Fruit fly (Drosophila melanogaster): Measurements from ENCODE around the gene strat.

Gene strat

dm6 chr2L:8325150-8325549 is 5.0 kb downstream of the strat start, which contains the start of gene CG7781 (continued):
- no peak for TF ChIP-seq gce (GFP tag; IDR thresholded peaks at IDR 0.05)
- TF ChIP-seq Pdp1 (GFP tag; optimal IDR thresholded peaks at IDR 0.05): no peak
- no peak for TF ChIP-seq CG6813 (GFP tag; optimal IDR thresholded peaks at IDR 0.05)
- TF ChIP-seq CG12659 (GFP tag; optimal IDR thresholded peaks at IDR 0.05): no peak
- TF ChIP-seq CG4854 (GFP tag; optimal IDR thresholded peaks at IDR 0.05): no peak
- TF ChIP-seq CG16813 (GFP tag; IDR thresholded peaks at IDR 0.05; ENCODE audit: partially characterized antibody): no peak
- TF ChIP-seq NC2β (GFP tag; optimal IDR thresholded peaks at IDR 0.05): no peak
- TF ChIP-seq CG2678 (tag; optimal IDR thresholded peaks at IDR 0.05): no peak
- no peak for TF ChIP-seq Atf-2 (GFP tag; optimal IDR thresholded peaks at IDR 0.05)
- no peak for TF ChIP-seq CG9817 (tag; optimal IDR thresholded peaks at IDR 0.05)
- TF ChIP-seq CG9727 (GFP tag; optimal IDR thresholded peaks at IDR 0.05): no peak
- TF ChIP-seq CG10209 (GFP tag; optimal IDR thresholded peaks at IDR 0.05): no peak
- peak; percentile 7 for TF ChIP-seq Nf-YC (tag; optimal IDR thresholded peaks at IDR 0.05)
- no peak for TF ChIP-seq CoRest (tag; optimal IDR thresholded peaks at IDR 0.05)
- no peak for TF ChIP-seq CG17359 (tag; optimal IDR thresholded peaks at IDR 0.05)
- TF ChIP-seq Taf1 (GFP tag; IDR thresholded peaks at IDR 0.05): no peak
- TF ChIP-seq CG11398 (GFP tag; optimal IDR thresholded peaks at IDR 0.05): no peak
- peak; percentile 91 for TF ChIP-seq Deaf1 (tag; optimal IDR thresholded peaks at IDR 0.05)
- TF ChIP-seq CG10959 (GFP tag; IDR thresholded peaks at IDR 0.05): no peak
- 0 out of 2 replicates have a peak, but pooled peaks have one; percentile 21 for TF ChIP-seq CG1024 (GFP tag; IDR thresholded peaks at IDR 0.05)
- no peak for TF ChIP-seq CG18619 (GFP tag; optimal IDR thresholded peaks at IDR 0.05)
- TF ChIP-seq CG7372 (GFP tag; IDR thresholded peaks at IDR 0.05): 0 out of 2 replicates have a peak, but pooled peaks have one; percentile 40
- no peak for TF ChIP-seq kni (GFP tag; optimal IDR thresholded peaks at IDR 0.05)
- TF ChIP-seq tio (GFP tag; optimal IDR thresholded peaks at IDR 0.05): no peak
- no peak for TF ChIP-seq CG2199 (GFP tag; IDR thresholded peaks at IDR 0.05)
- TF ChIP-seq CG11085 (GFP tag; IDR thresholded peaks at IDR 0.05): no peak
- no peak for TF ChIP-seq az2 (GFP tag; optimal IDR thresholded peaks at IDR 0.05)

DNA sequence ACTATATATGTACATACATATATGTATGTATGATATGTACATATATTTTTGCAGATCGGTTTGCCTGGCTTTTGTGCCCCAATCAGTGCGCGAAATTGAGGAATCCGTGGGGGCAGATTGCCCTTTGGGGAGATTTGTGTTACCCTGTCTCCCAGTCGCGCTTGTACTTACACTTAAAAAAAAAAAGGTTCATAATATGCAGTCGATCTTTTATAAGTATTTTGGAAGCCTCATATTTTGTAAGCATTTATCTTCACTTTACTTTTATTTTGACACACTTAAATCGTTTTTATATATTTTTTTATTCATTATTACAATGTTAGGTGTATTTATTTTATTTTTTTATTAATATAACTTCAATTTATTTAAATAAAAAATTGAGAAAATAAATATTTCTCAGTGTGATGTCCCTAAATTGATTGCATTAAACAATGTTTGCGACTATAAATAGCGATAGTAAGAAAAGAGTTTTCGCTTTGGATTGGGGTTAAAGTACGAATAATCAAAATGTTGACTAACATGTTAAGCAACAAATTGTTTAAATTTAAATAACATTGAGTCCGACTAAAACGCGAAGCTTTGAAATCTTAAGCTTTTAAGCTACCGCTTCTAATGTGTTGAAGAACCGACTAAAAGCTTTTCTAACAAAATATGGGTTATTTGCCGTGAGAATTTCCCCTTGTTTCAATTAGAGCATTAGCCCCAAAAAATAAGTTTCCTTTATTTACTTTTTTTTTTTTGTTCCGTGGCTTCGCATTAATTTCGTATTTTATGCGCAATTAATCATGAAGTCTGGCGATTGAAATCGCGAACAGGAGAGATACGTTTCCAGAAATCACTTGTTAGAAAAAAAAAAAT is 6.5 kb downstream of the strat start:
- TF ChIP-seq CG13775 (GFP tag; optimal IDR thresholded peaks at IDR 0.05): no peak
- TF ChIP-seq corto (GFP tag; optimal IDR thresholded peaks at IDR 0.05): no peak
- TF ChIP-seq CG12391 (tag; optimal IDR thresholded peaks at IDR 0.05): peak; percentile 42
- TF ChIP-seq Drgx (GFP tag; IDR thresholded peaks at IDR 0.05): 0 out of 2 replicates have a peak, but pooled peaks have one; percentile 35
- no peak for TF ChIP-seq Adf1 (GFP tag; IDR thresholded peaks at IDR 0.05)
- peak; percentile 22 for TF ChIP-seq CG18262 (tag; optimal IDR thresholded peaks at IDR 0.05)
- TF ChIP-seq Pdp1 (GFP tag; optimal IDR thresholded peaks at IDR 0.05): peak in 1 of 2 experiments; percentile 39
- TF ChIP-seq Myb (GFP tag; optimal IDR thresholded peaks at IDR 0.05): no peak
- TF ChIP-seq CG17361 (GFP tag; IDR thresholded peaks at IDR 0.05): 0 out of 3 replicates have a peak, but pooled peaks have one; percentile 14
- no peak for TF ChIP-seq Nf-YB (GFP tag; optimal IDR thresholded peaks at IDR 0.05)
- TF ChIP-seq cwo (GFP tag; optimal IDR thresholded peaks at IDR 0.05): peak; percentile 32
- no peak for TF ChIP-seq pho (GFP tag; optimal IDR thresholded peaks at IDR 0.05)
- TF ChIP-seq Asciz (GFP tag; optimal IDR thresholded peaks at IDR 0.05): peak; percentile 5
- TF ChIP-seq CG17359 (tag; optimal IDR thresholded peaks at IDR 0.05): peak; percentile 39
- no peak for TF ChIP-seq croc (GFP tag; conservative IDR thresholded peaks at IDR 0.05)
- no peak for TF ChIP-seq fu2 (GFP tag; optimal IDR thresholded peaks at IDR 0.05)
- peak; percentile 28; the same call in 1 of the 3 replicates for TF ChIP-seq tgo (GFP tag; IDR thresholded peaks at IDR 0.05)
- TF ChIP-seq CG6791 (GFP tag; IDR thresholded peaks at IDR 0.05; ENCODE audit: partially characterized antibody): no peak
- TF ChIP-seq p53 (GFP tag; optimal IDR thresholded peaks at IDR 0.05): no peak
- TF ChIP-seq CG16815 (GFP tag; optimal IDR thresholded peaks at IDR 0.05): no peak
- no peak for TF ChIP-seq Eip74EF (GFP tag; optimal IDR thresholded peaks at IDR 0.05)
- no peak for TF ChIP-seq insv (GFP tag; optimal IDR thresholded peaks at IDR 0.05)
- no peak for TF ChIP-seq zen2 (GFP tag; IDR thresholded peaks at IDR 0.05; ENCODE audit: partially characterized antibody)

Data from whole organism, embryonic.